Fruit fly (Drosophila melanogaster) whole organism, adult: ENCODE results near the gene CG5877.

Experiments used
- CG11617 ChIP-seq: fragments of 200-800 bp; sonication (Bioruptor generic); optimal IDR thresholded peaks from 2 replicates; lab custom pipeline; 2017; ENCODE audit warnings: mild to moderate bottlenecking, missing biosample characterization, missing genetic modification reagents, missing genetic modification characterization
- CG12768 ChIP-seq: fragments of 200-800 bp; sonication (Bioruptor generic); optimal IDR thresholded peaks from 2 replicates; lab custom pipeline; 2017; ENCODE audit warnings: missing biosample characterization, missing genetic modification characterization, mild to moderate bottlenecking, moderate library complexity, missing genetic modification reagents
- CG14711 ChIP-seq: fragments of 200-800 bp; sonication (Bioruptor generic); optimal IDR thresholded peaks from 2 replicates; lab custom pipeline; 2018; ENCODE audit warnings: missing biosample characterization, mild to moderate bottlenecking, missing genetic modification characterization, moderate library complexity
- CG1620 ChIP-seq: fragments of 200-800 bp; sonication (Bioruptor generic); optimal IDR thresholded peaks from 2 replicates; lab custom pipeline; 2016; ENCODE audit warnings: missing biosample characterization, missing genetic modification characterization
- CG33017 ChIP-seq: fragments of 200-800 bp; sonication (Bioruptor generic); optimal IDR thresholded peaks from 2 replicates; lab custom pipeline; 2018; ENCODE audit warnings: missing biosample characterization, mild to moderate bottlenecking, missing genetic modification characterization, moderate library complexity
- CG5204 ChIP-seq: fragments of 200-800 bp; sonication (Bioruptor generic); optimal IDR thresholded peaks from 2 replicates; lab custom pipeline; 2016; ENCODE audit warnings: missing biosample characterization, missing genetic modification characterization
- CG7045 ChIP-seq: fragments of 200-800 bp; sonication (Bioruptor generic); optimal IDR thresholded peaks from 2 replicates; lab custom pipeline; 2017; ENCODE audit warnings: missing biosample characterization, mild to moderate bottlenecking, missing genetic modification characterization
- CG7101 ChIP-seq: fragments of 200-800 bp; sonication (Bioruptor generic); optimal IDR thresholded peaks from 2 replicates; lab custom pipeline; 2018; ENCODE audit warnings: missing biosample characterization, mild to moderate bottlenecking, missing genetic modification characterization, moderate library complexity
- Clk ChIP-seq: fragments of 200-800 bp; sonication (Bioruptor generic); optimal IDR thresholded peaks from 2 replicates; lab custom pipeline; 2017; ENCODE audit warnings: missing biosample characterization, missing genetic modification characterization
- Crg-1 ChIP-seq: fragments of 200-800 bp; sonication (Bioruptor generic); optimal IDR thresholded peaks from 2 replicates; lab custom pipeline; 2016; ENCODE audit warnings: missing biosample characterization, missing genetic modification characterization
- Hr96 ChIP-seq: fragments of 200-800 bp; sonication (Bioruptor generic); optimal IDR thresholded peaks from 2 replicates; lab custom pipeline; 2016; ENCODE audit warnings: missing biosample characterization, missing genetic modification characterization
- Mnt ChIP-seq: fragments of 200-800 bp; sonication (Bioruptor generic); optimal IDR thresholded peaks from 2 replicates; lab custom pipeline; 2016; ENCODE audit warnings: missing biosample characterization, mild to moderate bottlenecking, missing genetic modification characterization
- bab1 ChIP-seq: fragments of 200-800 bp; sonication (Bioruptor generic); optimal IDR thresholded peaks from 3 replicates; lab custom pipeline; 2019; ENCODE audit warnings: missing biosample characterization, mild to moderate bottlenecking, missing genetic modification characterization, moderate library complexity
- cic ChIP-seq: fragments of 200-800 bp; sonication (Bioruptor generic); optimal IDR thresholded peaks from 2 replicates; lab custom pipeline; 2017; ENCODE audit warnings: missing biosample characterization, mild to moderate bottlenecking, missing genetic modification characterization, moderate library complexity
- cnc ChIP-seq, 2 experiments: fragments of >200 bp; optimal IDR thresholded peaks; 2 replicates each; lab custom pipeline; 2017
- kay ChIP-seq: fragments of 200-800 bp; sonication (Bioruptor generic); peaks from one replicate; lab custom pipeline; 2016; ENCODE audit warnings: missing biosample characterization, missing genetic modification characterization, borderline replicate concordance
- ovo ChIP-seq: fragments of 200-800 bp; sonication (Bioruptor generic); optimal IDR thresholded peaks from 2 replicates; lab custom pipeline; 2016; ENCODE audit warnings: missing biosample characterization, missing genetic modification characterization
- pad ChIP-seq: fragments of 200-800 bp; sonication (Bioruptor generic); optimal IDR thresholded peaks from 3 replicates; lab custom pipeline; 2017; ENCODE audit warnings: missing biosample characterization, missing genetic modification characterization, mild to moderate bottlenecking, moderate library complexity, missing genetic modification reagents
- tj ChIP-seq: fragments of 200-800 bp; sonication (Bioruptor generic); optimal IDR thresholded peaks from 3 replicates; lab custom pipeline; 2017; ENCODE audit warnings: missing biosample characterization, mild to moderate bottlenecking, missing genetic modification characterization, moderate library complexity
- toe ChIP-seq: fragments of 200-800 bp; sonication (Bioruptor generic); optimal IDR thresholded peaks from 2 replicates; lab custom pipeline; 2016; ENCODE audit warnings: missing biosample characterization, missing genetic modification characterization

The CG5877 gene

DNA sequence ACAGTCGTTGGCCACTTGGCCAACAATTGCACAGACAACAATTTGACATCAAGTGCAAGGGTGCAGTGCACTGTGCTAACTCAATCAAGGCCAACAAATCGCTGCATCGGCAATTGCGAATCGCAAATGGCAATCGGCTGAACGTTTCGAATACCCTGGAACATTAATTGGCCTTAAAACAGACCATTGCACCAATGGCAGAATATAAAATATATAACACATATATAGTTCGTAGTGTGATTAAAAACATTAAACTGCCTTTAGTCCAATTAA is 20.0 kb downstream of the CG5877 start:
- TF ChIP-seq CG11617 (GFP tag; lab: Kevin White, UChicago) (no peak), tj (peak; percentile 78)

dm6 chrX:15313389-15313788 is 20.6 kb downstream of the CG5877 start:
- TF ChIP-seq CG33017 (tag; lab: Kevin White, UChicago): no peak
- TF ChIP-seq bab1 (GFP tag; lab: Kevin White, UChicago): no peak
- no peak for TF ChIP-seq tj
- TF ChIP-seq kay (GFP tag; lab: Kevin White, UChicago): no peak
- no peak for TF ChIP-seq Mnt (GFP tag; lab: Kevin White, UChicago)

dm6 chrX:15313829-15314324 is 21.0 kb downstream of the CG5877 start:
- TF ChIP-seq Clk: peak; percentile 70
- peak; percentile 46 for TF ChIP-seq CG1620 (GFP tag; lab: Kevin White, UChicago)
- no peak for TF ChIP-seq kay (GFP tag; lab: Kevin White, UChicago)
- peak; percentile 69 for TF ChIP-seq CG33017 (tag; lab: Kevin White, UChicago)
- peak; percentile 56 for TF ChIP-seq bab1 (GFP tag; lab: Kevin White, UChicago)
- TF ChIP-seq tj: peak; percentile 78
- TF ChIP-seq ovo: peak; percentile 60
- peak; percentile 31 for TF ChIP-seq toe
- TF ChIP-seq Crg-1: no peak
- TF ChIP-seq CG7045 (GFP tag; lab: Kevin White, UChicago): peak; percentile 72
- peak; percentile 90 for TF ChIP-seq CG7101 (tag; lab: Kevin White, UChicago)
- peak; percentile 19 for TF ChIP-seq Hr96 (GFP tag; lab: Kevin White, UChicago)
- peak; percentile 76 for TF ChIP-seq pad (GFP tag; lab: Kevin White, UChicago)
- peak; percentile 76 for TF ChIP-seq cic
- TF ChIP-seq CG11617 (GFP tag; lab: Kevin White, UChicago): peak; percentile 90
- TF ChIP-seq Mnt (GFP tag; lab: Kevin White, UChicago): peak; percentile 55
- peak; percentile 75 for TF ChIP-seq CG12768 (GFP tag; lab: Kevin White, UChicago)
- TF ChIP-seq cnc (optimal IDR thresholded peaks at IDR 0.05; lab: Kevin White, UChicago): no peak
- peak; percentile 43 for TF ChIP-seq CG5204
- peak; percentile 83 for TF ChIP-seq CG14711 (tag; lab: Kevin White, UChicago)

- TF ChIP-seq Clk (no peak), Mnt (GFP tag; lab: Kevin White, UChicago) (peak; percentile 54), toe (peak; percentile 14), Crg-1 (peak; percentile 41), CG7101 (tag; lab: Kevin White, UChicago) (peak; percentile 33), CG1620 (GFP tag; lab: Kevin White, UChicago) (peak; percentile 73), tj (no peak), bab1 (GFP tag; lab: Kevin White, UChicago) (no peak), Hr96 (GFP tag; lab: Kevin White, UChicago) (peak; percentile 49)
These were observed 26.5 kb downstream of the CG5877 start, which contains the start of gene Top1 for dm6 chrX:15319290-15319689. Gene Top1 (plus strand): TSS chrX:15319479.

DNA sequence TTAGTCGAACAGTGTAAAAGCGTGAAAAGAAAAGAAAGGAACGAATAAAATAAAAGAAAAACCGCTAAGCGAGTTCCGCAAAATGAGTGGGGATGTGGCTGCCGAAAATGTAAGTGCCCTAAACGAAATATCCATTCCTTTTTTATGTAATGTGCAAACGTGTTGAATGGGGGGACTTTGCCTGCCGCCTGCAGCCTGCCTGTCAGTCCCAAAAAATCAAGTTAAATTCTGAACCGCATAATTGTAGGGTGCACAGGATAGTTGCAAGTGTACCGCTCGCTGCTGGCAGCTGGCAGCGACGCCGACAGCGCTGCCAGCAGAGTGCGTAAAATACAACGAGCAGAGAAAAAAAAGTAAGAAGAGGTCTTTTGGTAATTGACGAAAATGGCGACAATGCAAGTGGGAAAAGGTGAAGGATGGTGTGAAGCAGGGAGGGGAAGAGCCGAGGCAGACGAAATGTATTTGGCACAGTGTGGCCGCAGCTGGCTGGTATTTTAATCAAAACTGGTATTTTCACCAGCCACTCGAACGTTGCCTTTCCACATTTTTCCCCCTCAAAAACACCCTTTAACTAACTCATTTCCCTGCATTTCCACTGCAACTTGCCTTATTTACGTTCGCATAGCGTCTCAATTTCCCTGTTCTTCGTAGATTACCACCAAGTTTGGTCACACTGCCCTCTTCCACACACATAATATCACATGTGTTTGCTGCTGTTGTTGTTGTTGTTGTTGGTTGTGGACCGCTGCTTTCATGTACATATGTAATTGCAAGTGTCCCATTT is 27.1 kb downstream of the CG5877 start:
- TF ChIP-seq CG33017 (tag; lab: Kevin White, UChicago) (no peak), bab1 (GFP tag; lab: Kevin White, UChicago) (peak; percentile 40), CG7101 (tag; lab: Kevin White, UChicago) (peak; percentile 31), cnc (optimal IDR thresholded peaks at IDR 0.05; lab: Kevin White, UChicago) (no peak), CG1620 (GFP tag; lab: Kevin White, UChicago) (peak; percentile 5), pad (GFP tag; lab: Kevin White, UChicago) (peak; percentile 63), tj (peak; percentile 54), Mnt (GFP tag; lab: Kevin White, UChicago) (peak; percentile 84), cic (peak; percentile 38), Crg-1 (peak; percentile 13), ovo (no peak)

dm6 chrX:15320522-15320921 is 27.7 kb downstream of the CG5877 start:
- peak; percentile 19 for TF ChIP-seq CG5204
- TF ChIP-seq cic: no peak
- no peak for TF ChIP-seq CG33017 (tag; lab: Kevin White, UChicago)
- no peak for TF ChIP-seq ovo
- TF ChIP-seq tj: peak; percentile 16
- no peak for TF ChIP-seq CG1620 (GFP tag; lab: Kevin White, UChicago)
- peak; percentile 46 for TF ChIP-seq CG11617 (GFP tag; lab: Kevin White, UChicago)
- peak; percentile 38 for TF ChIP-seq CG12768 (GFP tag; lab: Kevin White, UChicago)
- no peak for TF ChIP-seq Mnt (GFP tag; lab: Kevin White, UChicago)
- TF ChIP-seq CG7101 (tag; lab: Kevin White, UChicago): no peak

dm6 chrX:15320973-15321372 is 28.1 kb downstream of the CG5877 start:
- TF ChIP-seq pad (GFP tag; lab: Kevin White, UChicago) (no peak), CG11617 (GFP tag; lab: Kevin White, UChicago) (no peak), ovo (no peak), cic (no peak), CG14711 (tag; lab: Kevin White, UChicago) (no peak), CG1620 (GFP tag; lab: Kevin White, UChicago) (no peak), Mnt (GFP tag; lab: Kevin White, UChicago) (no peak), Crg-1 (no peak), bab1 (GFP tag; lab: Kevin White, UChicago) (no peak), tj (no peak), cnc (optimal IDR thresholded peaks at IDR 0.05; lab: Kevin White, UChicago) (no peak), CG7101 (tag; lab: Kevin White, UChicago) (no peak), toe (no peak), CG33017 (tag; lab: Kevin White, UChicago) (no peak), Clk (no peak), CG5204 (no peak), kay (GFP tag; lab: Kevin White, UChicago) (no peak), CG7045 (GFP tag; lab: Kevin White, UChicago) (no peak), CG12768 (GFP tag; lab: Kevin White, UChicago) (no peak)
